Worm (Caenorhabditis elegans) whole organism, late embryonic: Measurements from ENCODE around the gene pqn-82.

Experiments used
- C08G9.2 ChIP-seq: sonication (generic microtip); optimal IDR thresholded peaks from 2 replicates; lab custom pipeline; 2016; ENCODE audit warnings: mild to moderate bottlenecking, missing genetic modification characterization, moderate library complexity, missing compliant biosample characterization
- K02D7.2 ChIP-seq: sonication (generic microtip); optimal IDR thresholded peaks from 2 replicates; lab custom pipeline; 2017; ENCODE audit warnings: mild to moderate bottlenecking, missing genetic modification characterization, missing compliant biosample characterization
- T23F11.4 ChIP-seq: fragments of 200-800 bp; sonication (Bioruptor generic); optimal IDR thresholded peaks from 2 replicates; lab custom pipeline; 2018; ENCODE audit warnings: mild to moderate bottlenecking, missing genetic modification characterization, missing compliant biosample characterization
- Y22D7AL.16 ChIP-seq: sonication (generic microtip); optimal IDR thresholded peaks from 2 replicates; lab custom pipeline; 2016; ENCODE audit warnings: missing genetic modification characterization, missing compliant biosample characterization
- ahr-1 ChIP-seq: sonication (generic microtip); optimal IDR thresholded peaks from 2 replicates; lab custom pipeline; 2016; ENCODE audit warnings: missing genetic modification characterization, missing compliant biosample characterization
- ama-1 ChIP-seq: fragments of 150-350 bp; optimal IDR thresholded peaks from 2 replicates; lab custom pipeline; 2014
- ceh-14 ChIP-seq: sonication (generic microtip); optimal IDR thresholded peaks from 2 replicates; lab custom pipeline; 2016; ENCODE audit warnings: missing genotype, missing genetic modification characterization, missing compliant biosample characterization
- ceh-18 ChIP-seq: sonication (generic microtip); optimal IDR thresholded peaks from 2 replicates; lab custom pipeline; 2016; ENCODE audit warnings: missing genetic modification characterization, missing compliant biosample characterization
- ceh-19 ChIP-seq: fragments of 200-800 bp; sonication (Bioruptor generic); optimal IDR thresholded peaks from 2 replicates; lab custom pipeline; 2018; ENCODE audit warnings: mild to moderate bottlenecking, missing genetic modification characterization, missing compliant biosample characterization
- ceh-2 ChIP-seq: sonication (generic microtip); optimal IDR thresholded peaks from 2 replicates; lab custom pipeline; 2016; ENCODE audit warnings: missing genotype, missing genetic modification characterization, missing compliant biosample characterization
- ceh-22 ChIP-seq: sonication (generic microtip); optimal IDR thresholded peaks from 2 replicates; lab custom pipeline; 2017; ENCODE audit warnings: missing biosample characterization, missing genetic modification characterization
- ceh-31 ChIP-seq: sonication (generic microtip); optimal IDR thresholded peaks from 2 replicates; lab custom pipeline; 2016; ENCODE audit warnings: missing genetic modification characterization, missing compliant biosample characterization
- ceh-45 ChIP-seq: fragments of 200-800 bp; sonication (Bioruptor generic); IDR thresholded peaks from 2 replicates; pipeline ENCODE4 v1.3.6; 2022; ENCODE audit warnings: missing genetic modification reagents, missing genetic modification characterization, missing compliant biosample characterization
- ceh-48 ChIP-seq: sonication (generic microtip); optimal IDR thresholded peaks from 2 replicates; lab custom pipeline; 2016; ENCODE audit warnings: missing genetic modification characterization, inconsistent platforms, missing compliant biosample characterization
- ceh-6 ChIP-seq: fragments of 200-800 bp; sonication (Bioruptor generic); optimal IDR thresholded peaks from 2 replicates; lab custom pipeline; 2018; ENCODE audit warnings: mild to moderate bottlenecking, missing genetic modification characterization, missing compliant biosample characterization
- ceh-9 ChIP-seq: sonication (generic microtip); optimal IDR thresholded peaks from 2 replicates; lab custom pipeline; 2016; ENCODE audit warnings: mild to moderate bottlenecking, missing genetic modification characterization, inconsistent platforms, missing compliant biosample characterization
- dmd-4 ChIP-seq: sonication (generic microtip); optimal IDR thresholded peaks from 2 replicates; lab custom pipeline; 2016; ENCODE audit warnings: borderline replicate concordance, missing genetic modification characterization, missing compliant biosample characterization
- dve-1 ChIP-seq: sonication (generic microtip); optimal IDR thresholded peaks from 2 replicates; lab custom pipeline; 2017; ENCODE audit warnings: antibody characterized with exemption, mild to moderate bottlenecking, missing genetic modification characterization, missing compliant biosample characterization
- elt-2 ChIP-seq: sonication (generic microtip); optimal IDR thresholded peaks from 2 replicates; lab custom pipeline; 2016; ENCODE audit warnings: missing genetic modification reagents, missing genetic modification characterization, missing compliant biosample characterization
- elt-4 ChIP-seq: sonication (generic microtip); optimal IDR thresholded peaks from 2 replicates; lab custom pipeline; 2016; ENCODE audit warnings: missing genetic modification characterization, missing compliant biosample characterization
- eyg-1 ChIP-seq: sonication (generic microtip); optimal IDR thresholded peaks from 2 replicates; lab custom pipeline; 2016; ENCODE audit warnings: missing genotype, missing genetic modification characterization, missing compliant biosample characterization
- fax-1 ChIP-seq: sonication (generic microtip); optimal IDR thresholded peaks from 2 replicates; lab custom pipeline; 2016; ENCODE audit warnings: missing genotype, missing genetic modification characterization, missing compliant biosample characterization
- gmeb-2 ChIP-seq: sonication (generic microtip); optimal IDR thresholded peaks from 2 replicates; lab custom pipeline; 2016; ENCODE audit warnings: missing genetic modification characterization, inconsistent platforms, missing compliant biosample characterization
- hlh-13 ChIP-seq: fragments of 200-800 bp; sonication (Bioruptor generic); optimal IDR thresholded peaks from 2 replicates; lab custom pipeline; 2018; ENCODE audit warnings: mild to moderate bottlenecking, missing genetic modification characterization, missing compliant biosample characterization
- hlh-15 ChIP-seq: sonication (generic microtip); optimal IDR thresholded peaks from 2 replicates; lab custom pipeline; 2016; ENCODE audit warnings: missing genetic modification characterization, missing compliant biosample characterization
- hlh-30 ChIP-seq: sonication (generic microtip); optimal IDR thresholded peaks from 2 replicates; lab custom pipeline; 2017; ENCODE audit warnings: antibody characterized with exemption, missing genetic modification characterization, missing compliant biosample characterization; ENCODE audit not compliant: insufficient read depth
- hlh-6 ChIP-seq: sonication (generic microtip); optimal IDR thresholded peaks from 2 replicates; lab custom pipeline; 2016; ENCODE audit warnings: missing genotype, missing genetic modification characterization, missing compliant biosample characterization
- hlh-8 ChIP-seq: sonication (generic microtip); optimal IDR thresholded peaks from 2 replicates; lab custom pipeline; 2016; ENCODE audit warnings: missing genotype, missing genetic modification characterization, missing compliant biosample characterization
- lim-6 ChIP-seq: sonication (generic microtip); optimal IDR thresholded peaks from 2 replicates; lab custom pipeline; 2016; ENCODE audit warnings: missing genetic modification characterization, missing compliant biosample characterization
- lin-11 ChIP-seq: fragments of 200-800 bp; sonication (Bioruptor generic); optimal IDR thresholded peaks from 2 replicates; lab custom pipeline; 2018; ENCODE audit warnings: mild to moderate bottlenecking, missing genetic modification characterization, missing compliant biosample characterization
- madf-2 ChIP-seq: sonication (generic microtip); optimal IDR thresholded peaks from 2 replicates; lab custom pipeline; 2017; ENCODE audit warnings: missing genetic modification characterization, missing compliant biosample characterization
- mec-3 ChIP-seq: sonication (generic microtip); optimal IDR thresholded peaks from 2 replicates; lab custom pipeline; 2016; ENCODE audit warnings: borderline replicate concordance, missing genetic modification characterization, missing compliant biosample characterization
- nfya-1 ChIP-seq: sonication (generic microtip); optimal IDR thresholded peaks from 2 replicates; lab custom pipeline; 2017; ENCODE audit warnings: missing genetic modification characterization, mild to moderate bottlenecking, missing compliant biosample characterization, antibody characterized with exemption, moderate library complexity
- nhr-232 ChIP-seq: sonication (generic microtip); optimal IDR thresholded peaks from 2 replicates; lab custom pipeline; 2016; ENCODE audit warnings: missing genetic modification characterization, missing compliant biosample characterization
- pag-3 ChIP-seq: sonication (generic microtip); optimal IDR thresholded peaks from 2 replicates; lab custom pipeline; 2016; ENCODE audit warnings: missing compliant biosample characterization, missing genetic modification characterization, borderline replicate concordance
- pat-9 ChIP-seq: fragments of 200-800 bp; sonication (Bioruptor generic); optimal IDR thresholded peaks from 2 replicates; lab custom pipeline; 2018; ENCODE audit warnings: mild to moderate bottlenecking, missing genetic modification characterization, moderate library complexity, missing compliant biosample characterization
- pax-1 ChIP-seq: fragments of 150-350 bp; optimal IDR thresholded peaks from 2 replicates; lab custom pipeline; 2014; ENCODE audit warnings: missing biosample characterization, missing genetic modification characterization
- pha-2 ChIP-seq: sonication (generic microtip); optimal IDR thresholded peaks from 2 replicates; lab custom pipeline; 2017; ENCODE audit warnings: mild to moderate bottlenecking, missing genetic modification characterization, missing compliant biosample characterization
- pha-4 ChIP-seq: fragments of 150-350 bp; optimal IDR thresholded peaks from 2 replicates; lab custom pipeline; 2018; ENCODE audit warnings: missing biosample characterization, missing genetic modification reagents, missing genetic modification characterization
- pqm-1 ChIP-seq: sonication (generic microtip); optimal IDR thresholded peaks from 2 replicates; lab custom pipeline; 2016; ENCODE audit warnings: missing genetic modification characterization, missing compliant biosample characterization
- pros-1 ChIP-seq: fragments of 150-350 bp; optimal IDR thresholded peaks from 2 replicates; lab custom pipeline; 2014; ENCODE audit warnings: missing biosample characterization, missing genetic modification reagents, missing genetic modification characterization
- rnt-1 ChIP-seq: sonication (generic microtip); optimal IDR thresholded peaks from 2 replicates; lab custom pipeline; 2016; ENCODE audit warnings: missing genetic modification characterization, missing compliant biosample characterization
- sdc-2 ChIP-seq: sonication (generic microtip); optimal IDR thresholded peaks from 2 replicates; lab custom pipeline; 2016; ENCODE audit warnings: missing genotype, missing genetic modification characterization, missing compliant biosample characterization
- sox-2 ChIP-seq: fragments of 200-800 bp; sonication (Bioruptor generic); IDR thresholded peaks from 2 replicates; pipeline ENCODE4 v1.3.6; 2022; ENCODE audit warnings: missing genetic modification reagents, missing genetic modification characterization, missing compliant biosample characterization
- sox-4 ChIP-seq: sonication (generic microtip); optimal IDR thresholded peaks from 2 replicates; lab custom pipeline; 2017; ENCODE audit warnings: mild to moderate bottlenecking, missing genetic modification characterization, inconsistent platforms, missing compliant biosample characterization
- tbx-2 ChIP-seq: sonication (generic microtip); optimal IDR thresholded peaks from 2 replicates; lab custom pipeline; 2016; ENCODE audit warnings: missing genetic modification characterization, missing compliant biosample characterization
- ttx-3 ChIP-seq: sonication (generic microtip); optimal IDR thresholded peaks from 2 replicates; lab custom pipeline; 2016; ENCODE audit warnings: missing genetic modification reagents, missing genetic modification characterization, missing compliant biosample characterization
- unc-3 ChIP-seq, 2 experiments: fragments of 200-800 bp in 1 of 2; sonication (Bioruptor generic) in 1 of 2; sonication (generic microtip) in 1 of 2; conservative IDR thresholded peaks in 1 of 2; optimal IDR thresholded peaks in 1 of 2; 2 replicates each; pipeline versions ENCODE4 v1.3.6 to Lab custom; 2016 to 2022; ENCODE audit warnings: missing compliant biosample characterization in 2 of 2, missing genetic modification characterization in 2 of 2, missing genetic modification reagents in 1 of 2
- unc-42 ChIP-seq: sonication (generic microtip); optimal IDR thresholded peaks from 2 replicates; lab custom pipeline; 2016; ENCODE audit warnings: missing genotype, missing genetic modification characterization, missing compliant biosample characterization
- unc-55 ChIP-seq: sonication (generic microtip); optimal IDR thresholded peaks from 2 replicates; lab custom pipeline; 2017; ENCODE audit warnings: missing biosample characterization, missing genetic modification reagents, missing genetic modification characterization
- zip-5 ChIP-seq: sonication (generic microtip); optimal IDR thresholded peaks from 2 replicates; lab custom pipeline; 2016; ENCODE audit warnings: missing genetic modification characterization, missing compliant biosample characterization
- ztf-16 ChIP-seq: sonication (generic microtip); optimal IDR thresholded peaks from 2 replicates; lab custom pipeline; 2017; ENCODE audit warnings: missing genetic modification characterization, missing compliant biosample characterization

The pqn-82 gene

DNA sequence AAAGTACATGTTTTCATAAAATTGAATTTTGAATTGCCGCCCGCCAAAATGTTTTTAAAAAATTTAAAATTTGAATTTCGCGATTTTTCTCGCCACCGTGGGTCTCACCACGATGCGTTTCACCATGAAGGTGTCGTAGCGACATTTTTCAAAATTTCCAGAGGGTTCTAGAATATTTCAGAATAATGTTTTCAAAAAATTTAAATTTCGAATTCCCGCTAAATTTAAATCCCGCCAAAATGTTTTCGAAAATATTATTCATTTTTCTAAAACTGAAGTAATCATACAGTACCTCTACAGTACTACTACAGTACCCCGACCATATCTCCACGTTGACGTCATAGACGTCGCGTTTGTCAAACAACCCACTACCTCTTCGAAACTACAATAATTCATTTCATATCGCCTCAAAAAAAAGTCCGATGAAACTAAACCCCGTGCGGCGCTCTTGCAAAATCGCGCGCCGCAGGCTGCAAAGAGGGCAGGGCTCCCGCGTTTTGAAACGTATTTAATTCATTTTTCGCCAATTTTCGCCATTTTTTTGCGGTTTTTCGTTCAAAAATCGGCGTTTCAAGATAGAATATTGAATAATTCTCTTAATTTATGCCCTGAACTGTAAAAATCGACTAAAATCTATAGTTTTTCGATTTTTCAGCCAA lies 24.5 kb upstream of the pqn-82 start, which contains the start of the genes pvf-1 and Y39A3CL.7:
Gene pvf-1 (minus strand): TSS at position 51 of the 659 bp plus-strand sequence.
Gene Y39A3CL.7 (plus strand): TSS at position 656 of the 659 bp plus-strand sequence.
- TF ChIP-seq ceh-2 (tag; lab: Kevin White, UChicago) = peak; percentile 27
- peak; percentile 49 for TF ChIP-seq pha-2 (tag; lab: Kevin White, UChicago)
- no peak for TF ChIP-seq eyg-1 (tag; lab: Kevin White, UChicago)
- peak; percentile 51 for TF ChIP-seq sox-4 (tag; lab: Kevin White, UChicago)
- TF ChIP-seq ztf-16 (tag; lab: Kevin White, UChicago) = no peak
- peak; percentile 49 for TF ChIP-seq nfya-1 (tag; lab: Kevin White, UChicago)
- peak; percentile 16 for TF ChIP-seq ahr-1 (tag; lab: Kevin White, UChicago)
- no peak for TF ChIP-seq elt-4 (tag; lab: Kevin White, UChicago)
- TF ChIP-seq mec-3 (tag; lab: Kevin White, UChicago) = no peak
- TF ChIP-seq ceh-14 (tag; lab: Kevin White, UChicago) = peak; percentile 76
- TF ChIP-seq fax-1 (tag; lab: Kevin White, UChicago) = peak; percentile 55
- TF ChIP-seq hlh-8 (tag; lab: Kevin White, UChicago) = no peak
- TF ChIP-seq unc-3 (GFP tag; conservative IDR thresholded peaks at IDR 0.05; lab: Robert Waterston, UW) = peak; percentile 43; the same call in 1 of the 2 replicates
- TF ChIP-seq unc-3 (tag; optimal IDR thresholded peaks at IDR 0.05; lab: Kevin White, UChicago) = peak; percentile 25
- TF ChIP-seq unc-42 (tag; lab: Kevin White, UChicago) = peak; percentile 6
- TF ChIP-seq unc-55 (GFP tag; lab: Kevin White, UChicago) = no peak
- TF ChIP-seq hlh-13 (GFP tag; lab: Kevin White, UChicago) = peak; percentile 53
- TF ChIP-seq nhr-232 (tag; lab: Kevin White, UChicago) = peak; percentile 56
- TF ChIP-seq ttx-3 (tag; lab: Kevin White, UChicago) = peak; percentile 55
- TF ChIP-seq tbx-2 (tag; lab: Kevin White, UChicago) = peak; percentile 62
- no peak for TF ChIP-seq T23F11.4
- TF ChIP-seq C08G9.2 (tag; lab: Kevin White, UChicago) = peak; percentile 29
- TF ChIP-seq zip-5 (tag; lab: Kevin White, UChicago) = peak; percentile 41
- no peak for TF ChIP-seq lim-6 (tag; lab: Kevin White, UChicago)
- peak; percentile 22 for TF ChIP-seq rnt-1 (tag; lab: Kevin White, UChicago)
- no peak for TF ChIP-seq pag-3 (tag; lab: Kevin White, UChicago)
- TF ChIP-seq K02D7.2 (tag; lab: Kevin White, UChicago) = peak; percentile 57
- peak; percentile 18 for TF ChIP-seq Y22D7AL.16
- no peak for TF ChIP-seq ama-1
- TF ChIP-seq ceh-18 = peak; percentile 11
- peak; percentile 44 for TF ChIP-seq madf-2 (tag; lab: Kevin White, UChicago)
- peak; percentile 70 for TF ChIP-seq elt-2 (tag; lab: Kevin White, UChicago)
- TF ChIP-seq dmd-4 (tag; lab: Kevin White, UChicago) = peak; percentile 19
- TF ChIP-seq ceh-48 (tag; lab: Kevin White, UChicago) = no peak
- TF ChIP-seq ceh-9 (tag; lab: Kevin White, UChicago) = no peak
- no peak for TF ChIP-seq hlh-15 (tag; lab: Kevin White, UChicago)
- no peak for TF ChIP-seq hlh-30 (tag; lab: Kevin White, UChicago)
- TF ChIP-seq pqm-1 = no peak
- TF ChIP-seq lin-11 (tag; lab: Kevin White, UChicago) = peak; percentile 43
- no peak for TF ChIP-seq ceh-22 (tag; lab: Kevin White, UChicago)
- TF ChIP-seq ceh-31 (tag; lab: Kevin White, UChicago) = peak; percentile 55
- TF ChIP-seq ceh-6 (GFP tag; lab: Kevin White, UChicago) = peak; percentile 41
- TF ChIP-seq ceh-45 (GFP tag; lab: Robert Waterston, UW) = no peak
- TF ChIP-seq pat-9 = peak; percentile 82
- no peak for TF ChIP-seq sox-2
- peak; percentile 47 for TF ChIP-seq hlh-6 (tag; lab: Kevin White, UChicago)
- TF ChIP-seq gmeb-2 = peak; percentile 42
- TF ChIP-seq pax-1 (tag; lab: Kevin White, UChicago) = no peak
- peak; percentile 20 for TF ChIP-seq sdc-2 (tag; lab: Kevin White, UChicago)
- TF ChIP-seq dve-1 (tag; lab: Kevin White, UChicago) = no peak
- TF ChIP-seq pha-4 (tag; lab: Kevin White, UChicago) = no peak
- no peak for TF ChIP-seq pros-1 (tag; lab: Kevin White, UChicago)
- peak; percentile 61 for TF ChIP-seq ceh-19 (GFP tag; lab: Kevin White, UChicago)
